Fruit fly (Drosophila melanogaster) whole organism, wandering third instar larva: ENCODE data around the gene Sema1a.

Source experiments
- GATAd ChIP-seq: sonication (Bioruptor generic); optimal IDR thresholded peaks from 2 replicates; lab custom pipeline; 2016; ENCODE audit warnings: missing biosample characterization, missing genetic modification characterization
- Myc ChIP-seq: fragments of >200 bp; optimal IDR thresholded peaks from 2 replicates; lab custom pipeline; 2017
- Rel ChIP-seq, 2 experiments: fragments of 200-800 bp; sonication (Bioruptor generic) in 1 of 2; optimal IDR thresholded peaks; 2 replicates in 1 of 2; 3 replicates in 1 of 2; lab custom pipeline; 2016 to 2019; ENCODE audit warnings: mild to moderate bottlenecking in 2 of 2, missing biosample characterization in 2 of 2, missing genetic modification characterization in 2 of 2, moderate library complexity in 1 of 2
- Vsx2 ChIP-seq: fragments of 200-300, 225-300 bp; sonication (Bioruptor generic); optimal IDR thresholded peaks from 2 replicates; lab custom pipeline; 2018; ENCODE audit warnings: missing biosample characterization, missing genetic modification characterization; ENCODE audit not compliant: partially characterized antibody
- dl ChIP-seq, 2 experiments: fragments of 175-275, 200-275 bp in 1 of 2; fragments of 200-275 bp in 1 of 2; sonication (Bioruptor generic); optimal IDR thresholded peaks; lab custom pipeline; 2018; ENCODE audit warnings: mild to moderate bottlenecking in 2 of 2, missing biosample characterization in 2 of 2, missing genetic modification characterization in 2 of 2, moderate library complexity in 2 of 2; ENCODE audit not compliant: partially characterized antibody in 2 of 2, insufficient read depth in 1 of 2
- fru ChIP-seq: fragments of 200-800 bp; sonication (Bioruptor generic); optimal IDR thresholded peaks from 3 replicates; lab custom pipeline; 2016; ENCODE audit warnings: missing biosample characterization, mild to moderate bottlenecking, missing genetic modification characterization
- psq ChIP-seq: fragments of 200-800 bp; sonication (Bioruptor generic); optimal IDR thresholded peaks from 3 replicates; lab custom pipeline; 2017; ENCODE audit warnings: missing biosample characterization, mild to moderate bottlenecking, missing genetic modification characterization, moderate library complexity

DNA sequence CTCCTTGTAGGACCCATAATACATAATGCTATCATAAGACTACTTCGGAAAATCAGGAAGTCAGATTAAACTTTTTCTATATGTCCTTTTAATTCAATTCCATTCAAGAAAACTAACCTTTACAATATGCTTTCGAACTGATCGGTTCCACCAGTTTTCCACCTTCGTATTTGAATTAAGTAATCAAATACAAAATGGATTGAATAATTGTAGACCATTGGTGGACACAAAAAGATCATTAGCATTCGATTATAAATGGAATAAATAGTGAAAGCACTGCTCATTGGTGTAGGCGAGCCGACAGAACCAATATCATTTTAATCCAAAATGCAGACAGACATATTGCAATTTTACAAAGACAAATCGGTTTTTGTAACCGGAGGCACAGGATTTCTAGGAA is 22.6 kb upstream of the Sema1a start, which contains the start of gene Sgp:
- TF ChIP-seq dl (GFP tag; optimal IDR thresholded peaks at IDR 0.05; lab: Kevin White, UChicago; ENCODE audit: insufficient read depth in 1 of 2, partially characterized antibody in 2 of 2) (no peak), fru (no peak), psq (no peak), GATAd (GFP tag; lab: Kevin White, UChicago) (no peak), Rel (GFP tag; optimal IDR thresholded peaks at IDR 0.05; lab: Kevin White, UChicago) (no peak), Rel (tag; optimal IDR thresholded peaks at IDR 0.05; lab: Kevin White, UChicago) (no peak), Vsx2 (no peak), Myc (lab: Kevin White, UChicago) (no peak)
